Worm (Caenorhabditis elegans) whole organism, mixed stage, embryonic: Measurements from ENCODE around the gene T06A1.1.

ENCODE experiments used
- M03D4.4 ChIP-seq: sonication (generic microtip); optimal IDR thresholded peaks from 2 replicates; lab custom pipeline; 2017; ENCODE audit warnings: mild to moderate bottlenecking, missing genetic modification characterization, missing compliant biosample characterization
- bed-3 ChIP-seq: fragments of 200-800 bp; sonication (Bioruptor generic); optimal IDR thresholded peaks from 3 replicates; lab custom pipeline; 2018; ENCODE audit warnings: mild to moderate bottlenecking, missing genetic modification characterization, moderate library complexity, missing compliant biosample characterization
- blmp-1 ChIP-seq: fragments of 150-350 bp; optimal IDR thresholded peaks from 2 replicates; lab custom pipeline; 2014; ENCODE audit warnings: missing biosample characterization, missing genetic modification characterization
- ceh-83 ChIP-seq: fragments of 200-800 bp; sonication (Bioruptor generic); optimal IDR thresholded peaks from 2 replicates; lab custom pipeline; 2018; ENCODE audit warnings: mild to moderate bottlenecking, missing genetic modification characterization, missing compliant biosample characterization
- ces-1 ChIP-seq: fragments of 150-350 bp; optimal IDR thresholded peaks from 2 replicates; lab custom pipeline; 2014; ENCODE audit warnings: missing biosample characterization, missing genetic modification reagents, missing genetic modification characterization
- cnd-1 ChIP-seq: fragments of 200-800 bp; sonication (Bioruptor generic); optimal IDR thresholded peaks from 2 replicates; lab custom pipeline; 2018; ENCODE audit warnings: mild to moderate bottlenecking, missing genetic modification characterization, missing compliant biosample characterization
- drap-1 ChIP-seq: fragments of 200-800 bp; sonication (Bioruptor generic); optimal IDR thresholded peaks from 3 replicates; lab custom pipeline; 2018; ENCODE audit warnings: mild to moderate bottlenecking, missing genetic modification characterization, missing compliant biosample characterization
- elt-1 ChIP-seq: sonication (generic microtip); optimal IDR thresholded peaks from 2 replicates; lab custom pipeline; 2017; ENCODE audit warnings: missing genetic modification characterization, mild to moderate bottlenecking, missing compliant biosample characterization, antibody characterized with exemption, moderate library complexity, borderline replicate concordance; ENCODE audit not compliant: insufficient read depth
- elt-3 ChIP-seq: fragments of 150-350 bp; optimal IDR thresholded peaks from 2 replicates; lab custom pipeline; 2014; ENCODE audit warnings: missing biosample characterization, missing genetic modification characterization
- flh-1 ChIP-seq: fragments of 200-800 bp; sonication (Bioruptor generic); optimal IDR thresholded peaks from 2 replicates; lab custom pipeline; 2018; ENCODE audit warnings: mild to moderate bottlenecking, missing genetic modification characterization, moderate library complexity, missing compliant biosample characterization
- ham-2 ChIP-seq: fragments of 200-800 bp; sonication (Bioruptor generic); optimal IDR thresholded peaks from 2 replicates; lab custom pipeline; 2018; ENCODE audit warnings: mild to moderate bottlenecking, missing genetic modification characterization, missing compliant biosample characterization
- hlh-1 ChIP-seq: fragments of 150-350 bp; optimal IDR thresholded peaks from 2 replicates; lab custom pipeline; 2014; ENCODE audit warnings: missing biosample characterization, missing genetic modification reagents, missing genetic modification characterization
- lin-13 ChIP-seq: fragments of 150-350 bp; optimal IDR thresholded peaks from 2 replicates; lab custom pipeline; 2014; ENCODE audit warnings: missing biosample characterization, missing genetic modification characterization
- lin-32 ChIP-seq: fragments of 200-800 bp; sonication (Bioruptor generic); optimal IDR thresholded peaks from 2 replicates; lab custom pipeline; 2018; ENCODE audit warnings: mild to moderate bottlenecking, missing genetic modification characterization, missing compliant biosample characterization
- lsy-2 ChIP-seq: fragments of 150-350 bp; optimal IDR thresholded peaks from 2 replicates; lab custom pipeline; 2014; ENCODE audit warnings: missing biosample characterization, missing genetic modification characterization
- mab-5 ChIP-seq: fragments of 150-350 bp; optimal IDR thresholded peaks from 2 replicates; lab custom pipeline; 2014; ENCODE audit warnings: missing biosample characterization, missing genetic modification characterization
- mep-1 ChIP-seq: fragments of 150-350 bp; optimal IDR thresholded peaks from 2 replicates; lab custom pipeline; 2017; ENCODE audit warnings: missing biosample characterization, missing genetic modification reagents, missing genetic modification characterization, inconsistent platforms
- mls-2 ChIP-seq: sonication (generic microtip); optimal IDR thresholded peaks from 2 replicates; lab custom pipeline; 2016; ENCODE audit warnings: mild to moderate bottlenecking, missing genetic modification characterization, moderate library complexity, missing compliant biosample characterization
- nhr-12 ChIP-seq: fragments of 150-350 bp; optimal IDR thresholded peaks from 2 replicates; lab custom pipeline; 2014; ENCODE audit warnings: missing biosample characterization, missing genetic modification characterization
- nhr-2 ChIP-seq: fragments of 150-350 bp; optimal IDR thresholded peaks from 2 replicates; lab custom pipeline; 2014; ENCODE audit warnings: missing biosample characterization, missing genetic modification characterization
- nhr-237 ChIP-seq: fragments of 150-350 bp; optimal IDR thresholded peaks from 2 replicates; lab custom pipeline; 2014; ENCODE audit warnings: missing biosample characterization, missing genetic modification characterization
- nhr-76 ChIP-seq: sonication (generic microtip); optimal IDR thresholded peaks from 2 replicates; lab custom pipeline; 2017; ENCODE audit warnings: missing biosample characterization, missing genetic modification characterization
- pha-4 ChIP-seq: fragments of 150-350 bp; optimal IDR thresholded peaks from 2 replicates; lab custom pipeline; 2018; ENCODE audit warnings: missing biosample characterization, missing genetic modification reagents, missing genetic modification characterization
- sem-2 ChIP-seq: fragments of 200-800 bp; sonication (Bioruptor generic); optimal IDR thresholded peaks from 2 replicates; lab custom pipeline; 2018; ENCODE audit warnings: mild to moderate bottlenecking, missing genetic modification characterization, missing compliant biosample characterization
- snpc-4 ChIP-seq: fragments of 150-350 bp; optimal IDR thresholded peaks from 2 replicates; lab custom pipeline; 2014; ENCODE audit warnings: missing biosample characterization, missing genetic modification characterization
- sptf-1 ChIP-seq: sonication (generic microtip); optimal IDR thresholded peaks from 2 replicates; lab custom pipeline; 2017; ENCODE audit warnings: mild to moderate bottlenecking, missing genetic modification characterization, moderate library complexity, missing compliant biosample characterization
- tbx-8 ChIP-seq: fragments of 200-800 bp; sonication (Bioruptor generic); optimal IDR thresholded peaks from 2 replicates; lab custom pipeline; 2018; ENCODE audit warnings: mild to moderate bottlenecking, missing genetic modification characterization, moderate library complexity, missing compliant biosample characterization
- unc-120 ChIP-seq: sonication (generic microtip); optimal IDR thresholded peaks from 2 replicates; lab custom pipeline; 2017; ENCODE audit warnings: missing genetic modification characterization, missing compliant biosample characterization; ENCODE audit not compliant: poor library complexity, severe bottlenecking
- unc-39 ChIP-seq: fragments of 150-350 bp; optimal IDR thresholded peaks from 2 replicates; lab custom pipeline; 2014; ENCODE audit warnings: missing biosample characterization, missing genetic modification characterization
- unc-62 ChIP-seq: fragments of 150-350 bp; optimal IDR thresholded peaks from 2 replicates; lab custom pipeline; 2014; ENCODE audit warnings: missing biosample characterization, missing genetic modification reagents, missing genetic modification characterization
- zip-8 ChIP-seq: fragments of 150-350 bp; optimal IDR thresholded peaks from 2 replicates; lab custom pipeline; 2014; ENCODE audit warnings: missing biosample characterization, missing genetic modification characterization
- ztf-11 ChIP-seq: fragments of 150-350 bp; optimal IDR thresholded peaks from 2 replicates; lab custom pipeline; 2014; ENCODE audit warnings: missing biosample characterization, missing genetic modification characterization

Gene T06A1.1

ce11 chrV:1927015-1927414 is 1.6 kb upstream of the T06A1.1 start, which contains the start of gene T06A1.5:
Gene T06A1.5, plus strand, starts transcription at chrV:1927223.
- TF ChIP-seq elt-1 (tag; lab: Kevin White, UChicago), result no peak
- TF ChIP-seq nhr-12 (tag; lab: Kevin White, UChicago), result no peak
- TF ChIP-seq nhr-2, result no peak
- TF ChIP-seq hlh-1 (tag; lab: Kevin White, UChicago), result no peak
- TF ChIP-seq snpc-4, result no peak
- TF ChIP-seq ztf-11, result no peak
- TF ChIP-seq cnd-1, result no peak
- TF ChIP-seq mep-1 (tag; lab: Kevin White, UChicago), result no peak

DNA sequence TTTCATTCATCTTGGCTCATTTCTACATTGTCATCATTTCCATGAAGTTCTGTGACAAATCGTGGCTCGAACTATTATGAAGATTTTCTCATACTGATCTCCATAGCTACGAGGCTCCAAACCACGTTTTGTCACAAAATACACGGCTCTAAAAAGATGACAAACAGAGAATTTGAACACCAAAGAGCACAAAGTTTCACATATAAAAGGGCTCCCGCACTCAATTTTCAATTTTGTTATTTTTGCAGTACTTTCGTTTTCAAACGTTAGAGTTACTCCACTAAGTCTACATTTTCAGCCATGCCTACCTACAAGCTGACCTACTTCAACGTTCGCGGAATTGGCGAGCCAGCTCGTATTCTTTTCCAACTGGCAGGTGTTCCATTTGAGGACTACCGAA is 4.1 kb downstream of the T06A1.1 start, which contains the start of gene gst-37:
Gene gst-37, plus strand, starts transcription at position 301 of the 400 bp plus-strand sequence.
- no peak for TF ChIP-seq elt-1 (tag; lab: Kevin White, UChicago)
- TF ChIP-seq lin-32 (GFP tag; lab: Kevin White, UChicago), result no peak
- no peak for TF ChIP-seq flh-1 (GFP tag; lab: Kevin White, UChicago)
- TF ChIP-seq elt-3 (tag; lab: Kevin White, UChicago), result no peak
- TF ChIP-seq snpc-4, result no peak
- TF ChIP-seq mls-2 (tag; lab: Kevin White, UChicago), result no peak
- no peak for TF ChIP-seq blmp-1 (tag; lab: Kevin White, UChicago)
- TF ChIP-seq M03D4.4, result no peak
- no peak for TF ChIP-seq unc-62
- no peak for TF ChIP-seq ham-2 (GFP tag; lab: Kevin White, UChicago)
- TF ChIP-seq nhr-237 (tag; lab: Kevin White, UChicago), result no peak
- no peak for TF ChIP-seq sem-2 (GFP tag; lab: Kevin White, UChicago)
- TF ChIP-seq zip-8 (tag; lab: Kevin White, UChicago), result no peak
- TF ChIP-seq ces-1 (GFP tag; lab: Kevin White, UChicago), result no peak
- TF ChIP-seq, all 35 proteins: peak for 0

- TF ChIP-seq flh-1 (GFP tag; lab: Kevin White, UChicago) (no peak), lsy-2 (no peak), drap-1 (GFP tag; lab: Kevin White, UChicago) (no peak), M03D4.4 (no peak), cnd-1 (no peak), lin-32 (GFP tag; lab: Kevin White, UChicago) (no peak), pha-4 (tag; lab: Kevin White, UChicago) (no peak), mab-5 (no peak), hlh-1 (tag; lab: Kevin White, UChicago) (no peak), nhr-12 (tag; lab: Kevin White, UChicago) (no peak)
Observed at ce11 chrV:1920105-1920504, 5.3 kb downstream of the T06A1.1 start, which contains the start of gene Y32G9A.12. Gene Y32G9A.12, minus strand, starts transcription at chrV:1920205.

DNA sequence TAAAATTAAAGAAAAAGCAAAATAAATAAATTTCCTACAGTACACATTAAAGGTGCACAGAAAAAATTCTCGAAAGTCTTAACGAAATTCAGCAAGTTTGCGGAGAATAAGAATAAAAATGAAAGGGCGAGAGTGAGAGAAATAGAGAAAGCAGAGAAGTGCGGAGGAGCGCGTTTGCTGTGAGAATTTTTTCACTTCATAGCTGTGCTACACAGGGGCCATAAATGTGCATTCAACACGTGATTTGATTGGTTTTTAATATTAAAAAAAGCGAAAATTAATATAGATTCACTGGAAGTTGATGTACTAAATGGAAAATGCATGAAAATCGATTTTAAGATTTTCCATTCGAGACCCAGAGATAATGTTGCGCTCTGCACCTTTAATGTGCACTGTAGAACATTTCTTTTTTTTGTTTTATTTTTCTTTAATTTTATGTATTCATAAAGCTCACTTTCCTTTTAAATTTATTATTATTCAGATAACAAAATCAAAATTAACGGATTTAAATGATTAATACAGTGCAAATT is 7.3 kb downstream of the T06A1.1 start, which contains the start of gene Y32G9A.2:
Gene Y32G9A.2, plus strand, starts transcription at position 480 of the 530 bp plus-strand sequence.
- TF ChIP-seq ztf-11 (no peak), ces-1 (GFP tag; lab: Kevin White, UChicago) (peak; percentile 11), blmp-1 (tag; lab: Kevin White, UChicago) (peak; percentile 22), nhr-12 (tag; lab: Kevin White, UChicago) (no peak), elt-3 (tag; lab: Kevin White, UChicago) (no peak), mep-1 (tag; lab: Kevin White, UChicago) (peak; percentile 25)

DNA sequence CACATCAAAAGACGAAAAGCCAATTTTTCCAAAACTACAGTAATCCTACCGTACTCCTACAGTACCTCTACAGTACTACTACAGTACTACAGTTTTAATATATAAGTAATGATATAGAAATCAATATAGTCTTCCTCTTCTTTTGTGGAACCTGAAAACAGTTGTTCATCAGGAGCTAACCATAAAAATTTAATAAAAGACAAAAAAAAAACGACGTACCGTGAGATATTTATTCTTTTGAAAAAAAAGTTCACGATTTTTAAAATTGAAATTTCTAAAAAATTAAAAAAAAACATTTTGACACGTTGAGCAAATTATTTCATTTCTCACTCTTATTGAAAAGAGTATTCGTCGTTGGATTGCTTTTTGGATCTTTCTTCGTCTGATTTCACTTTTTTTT is 14.3 kb downstream of the T06A1.1 start, which contains the start of gene Y32G9A.3:
Gene Y32G9A.3, plus strand, starts transcription at position 301 of the 400 bp plus-strand sequence.
- TF ChIP-seq sem-2 (GFP tag; lab: Kevin White, UChicago) (no peak), blmp-1 (tag; lab: Kevin White, UChicago) (no peak), nhr-76 (tag; lab: Kevin White, UChicago) (no peak), pha-4 (tag; lab: Kevin White, UChicago) (no peak), nhr-12 (tag; lab: Kevin White, UChicago) (no peak), unc-39 (no peak), cnd-1 (no peak), ces-1 (GFP tag; lab: Kevin White, UChicago) (no peak), tbx-8 (GFP tag; lab: Kevin White, UChicago) (no peak), lin-13 (no peak), nhr-2 (no peak), sptf-1 (tag; lab: Kevin White, UChicago) (no peak), bed-3 (GFP tag; lab: Kevin White, UChicago) (no peak), ceh-83 (GFP tag; lab: Kevin White, UChicago) (no peak), hlh-1 (tag; lab: Kevin White, UChicago) (no peak), unc-120 (no peak), M03D4.4 (no peak), mls-2 (tag; lab: Kevin White, UChicago) (no peak), zip-8 (tag; lab: Kevin White, UChicago) (no peak), flh-1 (GFP tag; lab: Kevin White, UChicago) (no peak)
